Fruit fly (Drosophila melanogaster): ENCODE data around the gene Saysd1.
A peak's percentile ranks its signal among the peaks of the same experiment; 100 is the strongest.

Saysd1 gene

DNA sequence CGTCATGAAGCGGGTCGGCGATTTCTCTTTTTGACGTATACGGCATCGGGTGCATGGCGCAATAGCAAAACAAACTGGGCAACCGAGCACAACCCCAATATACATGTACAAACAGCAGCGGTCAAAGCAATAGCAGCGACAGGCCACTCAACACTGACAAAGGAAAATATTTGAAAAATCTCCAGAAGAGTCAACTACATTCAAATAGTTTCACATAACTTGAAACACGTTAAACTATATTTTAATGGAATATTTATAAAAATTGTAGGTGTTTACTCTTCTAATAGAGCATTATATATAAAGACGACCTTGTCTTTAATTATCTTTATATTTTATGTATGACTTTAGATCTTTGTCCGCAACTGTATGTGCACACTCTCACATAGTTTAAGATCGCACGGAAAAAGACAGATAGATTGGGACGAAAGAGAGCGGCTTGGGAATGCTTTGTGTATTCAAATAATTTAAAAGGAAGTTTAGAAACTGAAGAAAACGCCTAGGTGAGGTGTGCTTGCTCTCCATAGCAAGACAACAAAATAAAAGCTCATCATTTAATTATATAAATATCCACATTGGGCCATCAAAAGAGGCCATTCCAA lies 7.5 kb downstream of the Saysd1 start (continued):
- TF ChIP-seq Dref (GFP tag; IDR thresholded peaks at IDR 0.05) (no peak), Kr (GFP tag; optimal IDR thresholded peaks at IDR 0.05) (no peak), unpg (GFP tag; optimal IDR thresholded peaks at IDR 0.05) (peak; percentile 86), br (optimal IDR thresholded peaks at IDR 0.05) (no peak), Hsf (GFP tag; optimal IDR thresholded peaks at IDR 0.05) (peak; percentile 53), pros (GFP tag; optimal IDR thresholded peaks at IDR 0.05) (peak; percentile 31), hkb (optimal IDR thresholded peaks at IDR 0.05) (no peak), hkb (GFP tag; IDR thresholded peaks at IDR 0.05) (peak; percentile 83), Chrac-16 (GFP tag; optimal IDR thresholded peaks at IDR 0.05) (peak; percentile 68), CG7928 (GFP tag; optimal IDR thresholded peaks at IDR 0.05) (peak; percentile 4), Oli (tag; optimal IDR thresholded peaks at IDR 0.05) (peak; percentile 86), twi (tag; optimal IDR thresholded peaks at IDR 0.05) (peak; percentile 35), CG33213 (GFP tag; optimal IDR thresholded peaks at IDR 0.05) (no peak), CG2116 (GFP tag; optimal IDR thresholded peaks at IDR 0.05) (peak; percentile 11), Pdp1 (GFP tag; optimal IDR thresholded peaks at IDR 0.05) (peak; percentile 24 to 47), sisA (GFP tag; IDR thresholded peaks at IDR 0.05) (peak; percentile 69), CG9876 (GFP tag; optimal IDR thresholded peaks at IDR 0.05) (no peak), CG13624 (GFP tag; optimal IDR thresholded peaks at IDR 0.05) (no peak), crp (GFP tag; optimal IDR thresholded peaks at IDR 0.05) (peak in 1 of 2 experiments; percentile 19), CG17186 (GFP tag; optimal IDR thresholded peaks at IDR 0.05) (no peak), CG8089 (GFP tag; optimal IDR thresholded peaks at IDR 0.05) (no peak), ac (GFP tag; optimal IDR thresholded peaks at IDR 0.05) (peak; percentile 18), Blimp-1 (GFP tag; optimal IDR thresholded peaks at IDR 0.05) (peak; percentile 78), slp2 (GFP tag; optimal IDR thresholded peaks at IDR 0.05) (peak; percentile 25), CG9932 (GFP tag; IDR thresholded peaks at IDR 0.05) (peak; percentile 55), sim (GFP tag; IDR thresholded peaks at IDR 0.05) (peak; percentile 62), CG17912 (GFP tag; optimal IDR thresholded peaks at IDR 0.05) (no peak), pb (GFP tag; optimal IDR thresholded peaks at IDR 0.05) (no peak), salm (tag; optimal IDR thresholded peaks at IDR 0.05) (peak; percentile 68), CG9817 (tag; optimal IDR thresholded peaks at IDR 0.05) (peak; percentile 62), Ets65A (GFP tag) (peak; percentile 93), CG4820 (GFP tag; optimal IDR thresholded peaks at IDR 0.05) (peak; percentile 66), tgo (GFP tag; IDR thresholded peaks at IDR 0.05) (peak; percentile 79), CG14965 (GFP tag; optimal IDR thresholded peaks at IDR 0.05; ENCODE audit: borderline replicate concordance) (no peak), D19A (tag; optimal IDR thresholded peaks at IDR 0.05) (peak; percentile 77), kah (GFP tag; optimal IDR thresholded peaks at IDR 0.05) (peak; percentile 42), ind (GFP tag; optimal IDR thresholded peaks at IDR 0.05) (peak; percentile 59), Oaz (GFP tag; IDR thresholded peaks at IDR 0.05) (peak; percentile 50), CG6254 (GFP tag; optimal IDR thresholded peaks at IDR 0.05) (peak; percentile 71), CG4424 (GFP tag; optimal IDR thresholded peaks at IDR 0.05) (peak; percentile 67), CG12104 (GFP tag; optimal IDR thresholded peaks at IDR 0.05) (peak; percentile 67), pfk (GFP tag; optimal IDR thresholded peaks at IDR 0.05) (no peak), CG5180 (GFP tag; optimal IDR thresholded peaks at IDR 0.05) (peak; percentile 63), CG8924 (tag; optimal IDR thresholded peaks at IDR 0.05) (peak; percentile 81), klu (GFP tag; IDR thresholded peaks at IDR 0.05) (no peak), CG1233 (GFP tag; optimal IDR thresholded peaks at IDR 0.05) (peak; percentile 69), CG6813 (GFP tag; optimal IDR thresholded peaks at IDR 0.05) (peak; percentile 21), nerfin-2 (GFP tag; IDR thresholded peaks at IDR 0.05; ENCODE audit: partially characterized antibody) (no peak), HLH3B (GFP tag; IDR thresholded peaks at IDR 0.05) (peak; percentile 66), PHDP (tag; optimal IDR thresholded peaks at IDR 0.05) (peak; percentile 80), row (GFP tag; IDR thresholded peaks at IDR 0.05) (peak; percentile 84)

Measured in whole organism, embryonic.